Worm (Caenorhabditis elegans) whole organism, mixed stage, embryonic: ENCODE measurements around the gene dot-1.5.
A peak's percentile ranks its signal among the peaks of the same experiment; 100 is the strongest.

Experiments used
- M03D4.4 ChIP-seq: sonication (generic microtip); optimal IDR thresholded peaks from 2 replicates; lab custom pipeline; 2017; ENCODE audit warnings: mild to moderate bottlenecking, missing genetic modification characterization, missing compliant biosample characterization
- bed-3 ChIP-seq: fragments of 200-800 bp; sonication (Bioruptor generic); optimal IDR thresholded peaks from 3 replicates; lab custom pipeline; 2018; ENCODE audit warnings: mild to moderate bottlenecking, missing genetic modification characterization, moderate library complexity, missing compliant biosample characterization
- blmp-1 ChIP-seq: fragments of 150-350 bp; optimal IDR thresholded peaks from 2 replicates; lab custom pipeline; 2014; ENCODE audit warnings: missing biosample characterization, missing genetic modification characterization
- ceh-39 ChIP-seq: fragments of 150-350 bp; optimal IDR thresholded peaks from 2 replicates; lab custom pipeline; 2014; ENCODE audit warnings: missing biosample characterization, missing genetic modification characterization
- ceh-83 ChIP-seq: fragments of 200-800 bp; sonication (Bioruptor generic); optimal IDR thresholded peaks from 2 replicates; lab custom pipeline; 2018; ENCODE audit warnings: mild to moderate bottlenecking, missing genetic modification characterization, missing compliant biosample characterization
- ces-1 ChIP-seq: fragments of 150-350 bp; optimal IDR thresholded peaks from 2 replicates; lab custom pipeline; 2014; ENCODE audit warnings: missing biosample characterization, missing genetic modification reagents, missing genetic modification characterization
- cnd-1 ChIP-seq: fragments of 200-800 bp; sonication (Bioruptor generic); optimal IDR thresholded peaks from 2 replicates; lab custom pipeline; 2018; ENCODE audit warnings: mild to moderate bottlenecking, missing genetic modification characterization, missing compliant biosample characterization
- drap-1 ChIP-seq: fragments of 200-800 bp; sonication (Bioruptor generic); optimal IDR thresholded peaks from 3 replicates; lab custom pipeline; 2018; ENCODE audit warnings: mild to moderate bottlenecking, missing genetic modification characterization, missing compliant biosample characterization
- elt-1 ChIP-seq: sonication (generic microtip); optimal IDR thresholded peaks from 2 replicates; lab custom pipeline; 2017; ENCODE audit warnings: missing genetic modification characterization, mild to moderate bottlenecking, missing compliant biosample characterization, antibody characterized with exemption, moderate library complexity, borderline replicate concordance; ENCODE audit not compliant: insufficient read depth
- elt-3 ChIP-seq: fragments of 150-350 bp; optimal IDR thresholded peaks from 2 replicates; lab custom pipeline; 2014; ENCODE audit warnings: missing biosample characterization, missing genetic modification characterization
- flh-1 ChIP-seq: fragments of 200-800 bp; sonication (Bioruptor generic); optimal IDR thresholded peaks from 2 replicates; lab custom pipeline; 2018; ENCODE audit warnings: mild to moderate bottlenecking, missing genetic modification characterization, moderate library complexity, missing compliant biosample characterization
- ham-2 ChIP-seq: fragments of 200-800 bp; sonication (Bioruptor generic); optimal IDR thresholded peaks from 2 replicates; lab custom pipeline; 2018; ENCODE audit warnings: mild to moderate bottlenecking, missing genetic modification characterization, missing compliant biosample characterization
- hlh-1 ChIP-seq: fragments of 150-350 bp; optimal IDR thresholded peaks from 2 replicates; lab custom pipeline; 2014; ENCODE audit warnings: missing biosample characterization, missing genetic modification reagents, missing genetic modification characterization
- lin-13 ChIP-seq: fragments of 150-350 bp; optimal IDR thresholded peaks from 2 replicates; lab custom pipeline; 2014; ENCODE audit warnings: missing biosample characterization, missing genetic modification characterization
- lin-32 ChIP-seq: fragments of 200-800 bp; sonication (Bioruptor generic); optimal IDR thresholded peaks from 2 replicates; lab custom pipeline; 2018; ENCODE audit warnings: mild to moderate bottlenecking, missing genetic modification characterization, missing compliant biosample characterization
- lsy-2 ChIP-seq: fragments of 150-350 bp; optimal IDR thresholded peaks from 2 replicates; lab custom pipeline; 2014; ENCODE audit warnings: missing biosample characterization, missing genetic modification characterization
- mep-1 ChIP-seq: fragments of 150-350 bp; optimal IDR thresholded peaks from 2 replicates; lab custom pipeline; 2017; ENCODE audit warnings: missing biosample characterization, missing genetic modification reagents, missing genetic modification characterization, inconsistent platforms
- mls-2 ChIP-seq: sonication (generic microtip); optimal IDR thresholded peaks from 2 replicates; lab custom pipeline; 2016; ENCODE audit warnings: mild to moderate bottlenecking, missing genetic modification characterization, moderate library complexity, missing compliant biosample characterization
- nhr-12 ChIP-seq: fragments of 150-350 bp; optimal IDR thresholded peaks from 2 replicates; lab custom pipeline; 2014; ENCODE audit warnings: missing biosample characterization, missing genetic modification characterization
- nhr-2 ChIP-seq: fragments of 150-350 bp; optimal IDR thresholded peaks from 2 replicates; lab custom pipeline; 2014; ENCODE audit warnings: missing biosample characterization, missing genetic modification characterization
- nhr-237 ChIP-seq: fragments of 150-350 bp; optimal IDR thresholded peaks from 2 replicates; lab custom pipeline; 2014; ENCODE audit warnings: missing biosample characterization, missing genetic modification characterization
- nhr-28 ChIP-seq: fragments of 150-350 bp; optimal IDR thresholded peaks from 2 replicates; lab custom pipeline; 2014; ENCODE audit warnings: missing biosample characterization, missing genetic modification characterization
- nhr-76 ChIP-seq: sonication (generic microtip); optimal IDR thresholded peaks from 2 replicates; lab custom pipeline; 2017; ENCODE audit warnings: missing biosample characterization, missing genetic modification characterization
- pha-4 ChIP-seq: fragments of 150-350 bp; optimal IDR thresholded peaks from 2 replicates; lab custom pipeline; 2018; ENCODE audit warnings: missing biosample characterization, missing genetic modification reagents, missing genetic modification characterization
- sem-2 ChIP-seq: fragments of 200-800 bp; sonication (Bioruptor generic); optimal IDR thresholded peaks from 2 replicates; lab custom pipeline; 2018; ENCODE audit warnings: mild to moderate bottlenecking, missing genetic modification characterization, missing compliant biosample characterization
- snpc-4 ChIP-seq: fragments of 150-350 bp; optimal IDR thresholded peaks from 2 replicates; lab custom pipeline; 2014; ENCODE audit warnings: missing biosample characterization, missing genetic modification characterization
- sptf-1 ChIP-seq: sonication (generic microtip); optimal IDR thresholded peaks from 2 replicates; lab custom pipeline; 2017; ENCODE audit warnings: mild to moderate bottlenecking, missing genetic modification characterization, moderate library complexity, missing compliant biosample characterization
- tbx-8 ChIP-seq: fragments of 200-800 bp; sonication (Bioruptor generic); optimal IDR thresholded peaks from 2 replicates; lab custom pipeline; 2018; ENCODE audit warnings: mild to moderate bottlenecking, missing genetic modification characterization, moderate library complexity, missing compliant biosample characterization
- unc-120 ChIP-seq: sonication (generic microtip); optimal IDR thresholded peaks from 2 replicates; lab custom pipeline; 2017; ENCODE audit warnings: missing genetic modification characterization, missing compliant biosample characterization; ENCODE audit not compliant: poor library complexity, severe bottlenecking
- unc-39 ChIP-seq: fragments of 150-350 bp; optimal IDR thresholded peaks from 2 replicates; lab custom pipeline; 2014; ENCODE audit warnings: missing biosample characterization, missing genetic modification characterization
- unc-62 ChIP-seq: fragments of 150-350 bp; optimal IDR thresholded peaks from 2 replicates; lab custom pipeline; 2014; ENCODE audit warnings: missing biosample characterization, missing genetic modification reagents, missing genetic modification characterization
- zip-8 ChIP-seq: fragments of 150-350 bp; optimal IDR thresholded peaks from 2 replicates; lab custom pipeline; 2014; ENCODE audit warnings: missing biosample characterization, missing genetic modification characterization
- ztf-11 ChIP-seq: fragments of 150-350 bp; optimal IDR thresholded peaks from 2 replicates; lab custom pipeline; 2014; ENCODE audit warnings: missing biosample characterization, missing genetic modification characterization

The dot-1.5 gene

ce11 chrX:1907009-1907408, 10.3 kb upstream of the dot-1.5 start:
- TF ChIP-seq nhr-28 (tag; lab: Kevin White, UChicago) (no peak), pha-4 (tag; lab: Kevin White, UChicago) (no peak), snpc-4 (tag; lab: Kevin White, UChicago) (no peak)

- peak; percentile 71 for TF ChIP-seq drap-1 (GFP tag; lab: Kevin White, UChicago)
- TF ChIP-seq elt-3 (tag; lab: Kevin White, UChicago), result no peak
- peak; percentile 38 for TF ChIP-seq ces-1 (GFP tag; lab: Kevin White, UChicago)
- no peak for TF ChIP-seq zip-8 (tag; lab: Kevin White, UChicago)
- TF ChIP-seq unc-39 (tag; lab: Kevin White, UChicago), result peak; percentile 9
- TF ChIP-seq snpc-4 (tag; lab: Kevin White, UChicago), result no peak
- peak; percentile 35 for TF ChIP-seq lsy-2 (tag; lab: Kevin White, UChicago)
- TF ChIP-seq mls-2 (tag; lab: Kevin White, UChicago), result peak; percentile 1
- no peak for TF ChIP-seq unc-62 (GFP tag; lab: Kevin White, UChicago)
- no peak for TF ChIP-seq elt-1 (tag; lab: Kevin White, UChicago)
- TF ChIP-seq pha-4 (tag; lab: Kevin White, UChicago), result no peak
- peak; percentile 2 for TF ChIP-seq ceh-39 (tag; lab: Kevin White, UChicago)
- TF ChIP-seq nhr-237 (tag; lab: Kevin White, UChicago), result peak; percentile 70
- no peak for TF ChIP-seq flh-1
- no peak for TF ChIP-seq bed-3 (GFP tag; lab: Kevin White, UChicago)
- TF ChIP-seq cnd-1 (tag; lab: Kevin White, UChicago), result no peak
- TF ChIP-seq lin-32 (GFP tag; lab: Kevin White, UChicago), result no peak
- no peak for TF ChIP-seq ceh-83 (GFP tag; lab: Kevin White, UChicago)
- no peak for TF ChIP-seq blmp-1
- no peak for TF ChIP-seq ztf-11 (tag; lab: Kevin White, UChicago)
- TF ChIP-seq nhr-76, result no peak
- no peak for TF ChIP-seq lin-13
Measured at ce11 chrX:1909353-1909752, 7.9 kb upstream of the dot-1.5 start.

- TF ChIP-seq ham-2 (GFP tag; lab: Kevin White, UChicago) (no peak), pha-4 (tag; lab: Kevin White, UChicago) (no peak), ces-1 (GFP tag; lab: Kevin White, UChicago) (no peak), cnd-1 (tag; lab: Kevin White, UChicago) (no peak)
Measured at ce11 chrX:1913257-1913656, 4.0 kb upstream of the dot-1.5 start, which contains the start of gene ZC53.1. Gene ZC53.1, minus strand, starts transcription at chrX:1913357.

ce11 chrX:1915022-1915421, 2.2 kb upstream of the dot-1.5 start, which contains the start of gene rgs-9:
Gene rgs-9, plus strand, starts transcription at chrX:1915258.
- no peak for TF ChIP-seq unc-120 (tag; lab: Kevin White, UChicago)
- TF ChIP-seq elt-3 (tag; lab: Kevin White, UChicago), result no peak
- TF ChIP-seq zip-8 (tag; lab: Kevin White, UChicago), result no peak
- TF ChIP-seq ham-2 (GFP tag; lab: Kevin White, UChicago), result no peak
- no peak for TF ChIP-seq blmp-1
- no peak for TF ChIP-seq hlh-1 (tag; lab: Kevin White, UChicago)
- TF ChIP-seq nhr-2 (tag; lab: Kevin White, UChicago), result peak; percentile 58

- TF ChIP-seq sptf-1 (tag; lab: Kevin White, UChicago), result no peak
- TF ChIP-seq drap-1 (GFP tag; lab: Kevin White, UChicago), result no peak
- TF ChIP-seq sem-2 (GFP tag; lab: Kevin White, UChicago), result no peak
- TF ChIP-seq mep-1 (tag; lab: Kevin White, UChicago), result no peak
- TF ChIP-seq nhr-12 (tag; lab: Kevin White, UChicago), result no peak
Measured at ce11 chrX:1922294-1922693, 5.0 kb downstream of the dot-1.5 start, which contains the start of gene ZC53.22. Gene ZC53.22, minus strand, starts transcription at chrX:1922394.

- no peak for TF ChIP-seq elt-1 (tag; lab: Kevin White, UChicago)
- no peak for TF ChIP-seq snpc-4 (tag; lab: Kevin White, UChicago)
- TF ChIP-seq blmp-1, result no peak
- no peak for TF ChIP-seq unc-62 (GFP tag; lab: Kevin White, UChicago)
- TF ChIP-seq M03D4.4 (tag; lab: Kevin White, UChicago), result no peak
- no peak for TF ChIP-seq tbx-8 (GFP tag; lab: Kevin White, UChicago)
- TF ChIP-seq nhr-28 (tag; lab: Kevin White, UChicago), result no peak
Measured at ce11 chrX:1924138-1924537, 6.9 kb downstream of the dot-1.5 start, which contains the start of gene ZC53.2. Gene ZC53.2, minus strand, starts transcription at chrX:1924238.
